Fruit fly (Drosophila melanogaster): ENCODE measurements around the gene CG9717.
A peak's percentile ranks its signal among the peaks of the same experiment; 100 is the strongest.

The CG9717 gene

dm6 chr3R:30600154-30601009 is 13.3 kb upstream of the CG9717 start (continued):
- peak; percentile 94 for TF ChIP-seq topi (GFP tag; optimal IDR thresholded peaks at IDR 0.05)
- peak; percentile 94 for TF ChIP-seq CG6792 (GFP tag; optimal IDR thresholded peaks at IDR 0.05)
- peak; percentile 95 for TF ChIP-seq net (GFP tag; optimal IDR thresholded peaks at IDR 0.05)
- peak; percentile 75 for TF ChIP-seq Sox15 (GFP tag; optimal IDR thresholded peaks at IDR 0.05)
- TF ChIP-seq CG4318 (GFP tag; optimal IDR thresholded peaks at IDR 0.05), result peak; percentile 68
- TF ChIP-seq fkh (GFP tag; optimal IDR thresholded peaks at IDR 0.05), result peak; percentile 52
- TF ChIP-seq fd59A (GFP tag; optimal IDR thresholded peaks at IDR 0.05), result peak; percentile 74
- peak; percentile 90 for TF ChIP-seq CG10631 (GFP tag; optimal IDR thresholded peaks at IDR 0.05)
- TF ChIP-seq achi (GFP tag; optimal IDR thresholded peaks at IDR 0.05), result peak; percentile 90
- peak; percentile 93 for TF ChIP-seq Sox14 (GFP tag; optimal IDR thresholded peaks at IDR 0.05)
- TF ChIP-seq Eip93F (GFP tag; optimal IDR thresholded peaks at IDR 0.05), result peak; percentile 90
- TF ChIP-seq svp (GFP tag), result peak; percentile 96
- peak; percentile 83 for TF ChIP-seq Ets21C (GFP tag; optimal IDR thresholded peaks at IDR 0.05)
- TF ChIP-seq CG6276 (GFP tag; optimal IDR thresholded peaks at IDR 0.05), result peak; percentile 86
- peak; percentile 93 for TF ChIP-seq Met (GFP tag; optimal IDR thresholded peaks at IDR 0.05)
- TF ChIP-seq CG8632 (GFP tag; optimal IDR thresholded peaks at IDR 0.05), result peak; percentile 92
- peak; percentile 66 for TF ChIP-seq dac (GFP tag; optimal IDR thresholded peaks at IDR 0.05)
- peak; percentile 88 for TF ChIP-seq cyc (GFP tag; optimal IDR thresholded peaks at IDR 0.05)
- TF ChIP-seq CG8319 (GFP tag; optimal IDR thresholded peaks at IDR 0.05), result peak; percentile 76
- peak; percentile 93 for TF ChIP-seq CG34406 (GFP tag; optimal IDR thresholded peaks at IDR 0.05)
- peak; percentile 65 for TF ChIP-seq spab (GFP tag; optimal IDR thresholded peaks at IDR 0.05)
- TF ChIP-seq CG11762 (GFP tag; optimal IDR thresholded peaks at IDR 0.05; ENCODE audit: insufficient read depth), result peak; percentile 77
- peak; percentile 95 for TF ChIP-seq CG8119 (GFP tag; IDR thresholded peaks at IDR 0.05)

- TF ChIP-seq CG34406 (GFP tag; optimal IDR thresholded peaks at IDR 0.05) (no peak), ss (GFP tag; optimal IDR thresholded peaks at IDR 0.05) (no peak), Eip78C (GFP tag) (no peak), CG7368 (GFP tag; optimal IDR thresholded peaks at IDR 0.05) (no peak)
Observed at dm6 chr3R:30599404-30599980, 12.4 kb upstream of the CG9717 start.

- TF ChIP-seq CG10669 (GFP tag; optimal IDR thresholded peaks at IDR 0.05) (no peak), fd85E (GFP tag; optimal IDR thresholded peaks at IDR 0.05) (no peak), Sox15 (GFP tag; optimal IDR thresholded peaks at IDR 0.05) (no peak), CG6792 (GFP tag; optimal IDR thresholded peaks at IDR 0.05) (no peak), CG8119 (GFP tag; IDR thresholded peaks at IDR 0.05) (no peak), CG11762 (GFP tag; optimal IDR thresholded peaks at IDR 0.05; ENCODE audit: insufficient read depth) (no peak), vri (GFP tag; optimal IDR thresholded peaks at IDR 0.05) (no peak), CG9139 (GFP tag; optimal IDR thresholded peaks at IDR 0.05) (no peak), Eip78C (GFP tag) (no peak), net (GFP tag; optimal IDR thresholded peaks at IDR 0.05) (no peak), Gug (GFP tag; IDR thresholded peaks at IDR 0.05) (no peak), achi (GFP tag; optimal IDR thresholded peaks at IDR 0.05) (no peak), Smox (GFP tag; optimal IDR thresholded peaks at IDR 0.05) (no peak), topi (GFP tag; optimal IDR thresholded peaks at IDR 0.05) (no peak), ss (GFP tag; optimal IDR thresholded peaks at IDR 0.05) (no peak), CG3919 (GFP tag; optimal IDR thresholded peaks at IDR 0.05) (no peak), acj6 (GFP tag; optimal IDR thresholded peaks at IDR 0.05) (no peak), CG10631 (GFP tag; optimal IDR thresholded peaks at IDR 0.05) (no peak)
Observed at dm6 chr3R:30596704-30597103, 9.6 kb upstream of the CG9717 start, which contains the start of gene CG31019. Gene CG31019, plus strand, starts transcription at chr3R:30597004.
